Fruit fly (Drosophila melanogaster): ENCODE results near the gene cas.

The cas gene

DNA sequence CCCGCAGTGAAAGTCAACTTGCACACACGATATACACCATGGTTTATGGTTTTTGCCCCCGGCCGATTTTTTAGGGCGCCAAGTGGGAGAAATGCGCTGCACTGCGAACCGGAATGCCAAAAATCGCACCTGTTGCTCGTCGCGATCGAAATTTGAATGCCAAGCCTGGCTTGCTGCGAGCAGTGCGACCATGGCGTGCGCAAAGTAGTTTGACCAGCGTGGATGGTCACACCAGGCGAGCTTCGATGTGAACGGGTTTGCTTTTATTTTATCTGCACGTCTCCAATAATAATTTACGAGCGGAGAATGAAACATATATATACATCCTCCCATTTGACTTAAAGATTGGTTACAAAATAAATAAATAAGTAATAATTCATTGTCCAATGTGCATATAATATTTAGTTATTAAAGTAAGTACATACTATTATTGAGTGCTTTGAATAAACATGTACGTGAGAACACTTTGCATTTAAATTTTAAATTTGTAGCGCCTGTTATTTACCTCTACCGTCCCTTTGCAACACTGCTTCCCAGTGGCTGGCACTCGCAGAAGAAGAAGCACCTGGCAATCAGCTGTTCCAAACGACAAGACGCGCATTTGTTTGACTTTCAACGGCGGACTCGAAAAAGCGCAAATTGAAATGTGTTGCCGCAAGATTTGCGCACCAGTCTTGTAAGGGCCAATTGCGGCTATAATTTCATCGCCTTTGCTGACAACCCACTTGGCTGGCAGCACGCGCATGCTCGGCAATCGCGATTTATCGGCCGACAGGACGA lies 31.1 kb downstream of the cas start, which contains the start of the genes Rab23 and plx (continued):
- no peak for TF ChIP-seq HLHmδ (GFP tag; optimal IDR thresholded peaks at IDR 0.05)
- no peak for TF ChIP-seq Rx (GFP tag; IDR thresholded peaks at IDR 0.05)
- peak; percentile 21 for TF ChIP-seq CG18764 (GFP tag; optimal IDR thresholded peaks at IDR 0.05)
- no peak for TF ChIP-seq CG16815 (GFP tag; optimal IDR thresholded peaks at IDR 0.05)
- no peak for TF ChIP-seq CG6765 (GFP tag; optimal IDR thresholded peaks at IDR 0.05)
- TF ChIP-seq chm (GFP tag; IDR thresholded peaks at IDR 0.05) = 0 out of 2 replicates have a peak, but pooled peaks have one; percentile 11
- no peak for TF ChIP-seq CG17912 (GFP tag; optimal IDR thresholded peaks at IDR 0.05)
- no peak for TF ChIP-seq Fer1 (GFP tag; optimal IDR thresholded peaks at IDR 0.05)
- TF ChIP-seq CG13296 (GFP tag; optimal IDR thresholded peaks at IDR 0.05) = no peak
- TF ChIP-seq her (GFP tag; optimal IDR thresholded peaks at IDR 0.05) = no peak
- TF ChIP-seq CG31441 (GFP tag; IDR thresholded peaks at IDR 0.05) = no peak; the same call in 1 of the 2 replicates
- TF ChIP-seq CG31365 (tag; optimal IDR thresholded peaks at IDR 0.05) = no peak
- TF ChIP-seq sr (GFP tag; IDR thresholded peaks at IDR 0.05) = no peak
- no peak for TF ChIP-seq Drgx (GFP tag; IDR thresholded peaks at IDR 0.05)
- no peak for TF ChIP-seq fd64A (GFP tag; optimal IDR thresholded peaks at IDR 0.05)
- no peak for TF ChIP-seq Tbp (GFP tag; optimal IDR thresholded peaks at IDR 0.05)
- TF ChIP-seq tna (GFP tag; IDR thresholded peaks at IDR 0.05; ENCODE audit: partially characterized antibody) = no peak
- TF ChIP-seq Doc3 (GFP tag; IDR thresholded peaks at IDR 0.05; ENCODE audit: partially characterized antibody) = 0 out of 3 replicates have a peak, but pooled peaks have one; percentile 7
- no peak for TF ChIP-seq crc (GFP tag; optimal IDR thresholded peaks at IDR 0.05)
- TF ChIP-seq Oaz (GFP tag; IDR thresholded peaks at IDR 0.05) = no peak
- no peak for TF ChIP-seq GATAe (GFP tag; conservative IDR thresholded peaks at IDR 0.05)
- TF ChIP-seq CG9817 (tag; optimal IDR thresholded peaks at IDR 0.05) = no peak
- TF ChIP-seq ranshi (GFP tag; IDR thresholded peaks at IDR 0.05) = no peak
- TF ChIP-seq dysf (GFP tag; IDR thresholded peaks at IDR 0.05) = no peak
- TF ChIP-seq CG8478 (optimal IDR thresholded peaks at IDR 0.05) = no peak
- no peak for TF ChIP-seq Mad (GFP tag; optimal IDR thresholded peaks at IDR 0.05)
- peak; percentile 76 for TF ChIP-seq Ets65A (GFP tag)
- TF ChIP-seq CG12104 (GFP tag; optimal IDR thresholded peaks at IDR 0.05) = peak; percentile 48
- TF ChIP-seq Ets97D (GFP tag; optimal IDR thresholded peaks at IDR 0.05) = peak; percentile 78
- no peak for TF ChIP-seq slou (GFP tag; optimal IDR thresholded peaks at IDR 0.05)
- TF ChIP-seq CG11695 (GFP tag; IDR thresholded peaks at IDR 0.05) = no peak
- TF ChIP-seq Meics (GFP tag; optimal IDR thresholded peaks at IDR 0.05) = no peak
- peak; percentile 7 for TF ChIP-seq Antp (GFP tag; optimal IDR thresholded peaks at IDR 0.05)
- no peak for TF ChIP-seq bab2 (GFP tag; optimal IDR thresholded peaks at IDR 0.05)
- TF ChIP-seq Bdp1 (GFP tag; optimal IDR thresholded peaks at IDR 0.05) = no peak
- peak in 1 of 2 experiments; percentile 0 for TF ChIP-seq Hr51 (GFP tag; optimal IDR thresholded peaks at IDR 0.05)
- TF ChIP-seq sd (tag; optimal IDR thresholded peaks at IDR 0.05) = no peak
- TF ChIP-seq mld (GFP tag; IDR thresholded peaks at IDR 0.05; ENCODE audit: partially characterized antibody) = no peak
- TF ChIP-seq NK7.1 (GFP tag; optimal IDR thresholded peaks at IDR 0.05) = no peak
- no peak for TF ChIP-seq Mrtf (GFP tag; IDR thresholded peaks at IDR 0.05)
- peak; percentile 97 for TF ChIP-seq ewg (GFP tag; optimal IDR thresholded peaks at IDR 0.05)
- no peak for TF ChIP-seq CG7928 (GFP tag; optimal IDR thresholded peaks at IDR 0.05)
- no peak for TF ChIP-seq Trl (optimal IDR thresholded peaks at IDR 0.05)
- peak; percentile 19 for TF ChIP-seq Trl (GFP tag; optimal IDR thresholded peaks at IDR 0.05)
- TF ChIP-seq CG4282 (GFP tag; optimal IDR thresholded peaks at IDR 0.05) = no peak
- TF ChIP-seq HmgZ (tag; optimal IDR thresholded peaks at IDR 0.05) = peak; percentile 71
- TF ChIP-seq CG2712 (tag; optimal IDR thresholded peaks at IDR 0.05) = peak; percentile 21
- TF ChIP-seq CG6689 (GFP tag; IDR thresholded peaks at IDR 0.05) = no peak
- TF ChIP-seq Dad (GFP tag; optimal IDR thresholded peaks at IDR 0.05) = peak; percentile 22
- TF ChIP-seq Taf1 (GFP tag; IDR thresholded peaks at IDR 0.05) = no peak
- 0 out of 4 replicates have a peak, but pooled peaks have one; percentile 53 for TF ChIP-seq chinmo (GFP tag; IDR thresholded peaks at IDR 0.05; ENCODE audit: partially characterized antibody)

Data from whole organism, embryonic.